Worm (Caenorhabditis elegans) whole organism, L4 larva: ENCODE measurements around the gene F18A1.1.

Source experiments
- daf-16 ChIP-seq, 3 experiments: sonication (generic microtip); optimal IDR thresholded peaks; 2 replicates each; lab custom pipeline; 2016 to 2017; ENCODE audit warnings: missing genetic modification characterization in 3 of 3, missing genetic modification reagents in 3 of 3, mild to moderate bottlenecking in 2 of 3, missing compliant biosample characterization in 2 of 3, missing biosample characterization in 1 of 3, moderate library complexity in 1 of 3
- lin-13 ChIP-seq: fragments of 150-350 bp; optimal IDR thresholded peaks from 2 replicates; lab custom pipeline; 2014; ENCODE audit warnings: missing biosample characterization, missing genetic modification reagents, missing genetic modification characterization
- nhr-77 ChIP-seq: fragments of 150-350 bp; optimal IDR thresholded peaks from 2 replicates; lab custom pipeline; 2014; ENCODE audit warnings: missing biosample characterization, missing genetic modification characterization
- pha-4 ChIP-seq, 2 experiments: fragments of 150-350 bp in 1 of 2; fragments of 200-800 bp in 1 of 2; sonication (Bioruptor generic) in 1 of 2; IDR thresholded peaks in 1 of 2; optimal IDR thresholded peaks in 1 of 2; 2 replicates each; pipeline versions ENCODE4 v1.3.6 to Lab custom; 2014 to 2022; ENCODE audit warnings: missing genetic modification characterization in 2 of 2, missing genetic modification reagents in 2 of 2, missing biosample characterization in 1 of 2, missing compliant biosample characterization in 1 of 2
- unc-39 ChIP-seq: sonication (generic microtip); optimal IDR thresholded peaks from 2 replicates; lab custom pipeline; 2017; ENCODE audit warnings: missing biosample characterization, missing genetic modification characterization

DNA sequence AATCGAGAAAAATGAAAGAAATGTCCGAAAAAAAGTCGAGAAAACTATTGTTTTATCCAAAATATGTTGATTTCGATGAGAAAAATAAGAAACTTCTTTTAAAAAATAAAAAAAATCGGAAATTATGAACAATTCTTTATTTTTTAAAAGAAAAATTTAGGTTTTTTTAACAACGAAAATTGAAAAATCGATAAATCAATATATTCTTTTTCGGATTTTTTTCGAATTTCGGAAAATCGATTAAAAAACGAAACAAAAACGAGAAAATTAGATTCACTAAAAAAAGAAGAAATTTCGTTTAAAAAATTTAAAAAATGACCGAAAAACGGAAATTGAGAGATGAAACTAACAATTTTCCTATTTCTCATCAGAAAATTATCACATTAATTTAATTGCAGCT lies 14.7 kb upstream of the F18A1.1 start:
- TF ChIP-seq nhr-77 (tag; lab: Kevin White, UChicago) (no peak), unc-39 (tag; lab: Kevin White, UChicago) (no peak), lin-13 (GFP tag; lab: Kevin White, UChicago) (no peak), pha-4 (GFP tag; IDR thresholded peaks at IDR 0.05; lab: Robert Waterston, UW) (no peak), pha-4 (tag; optimal IDR thresholded peaks at IDR 0.05; lab: Kevin White, UChicago) (no peak), daf-16 (GFP tag; optimal IDR thresholded peaks at IDR 0.05; lab: Kevin White, UChicago) (no peak), daf-16 (tag; optimal IDR thresholded peaks at IDR 0.05; lab: Kevin White, UChicago) (no peak)
